Fruit fly (Drosophila melanogaster): ENCODE results near the gene CG9133.

DNA sequence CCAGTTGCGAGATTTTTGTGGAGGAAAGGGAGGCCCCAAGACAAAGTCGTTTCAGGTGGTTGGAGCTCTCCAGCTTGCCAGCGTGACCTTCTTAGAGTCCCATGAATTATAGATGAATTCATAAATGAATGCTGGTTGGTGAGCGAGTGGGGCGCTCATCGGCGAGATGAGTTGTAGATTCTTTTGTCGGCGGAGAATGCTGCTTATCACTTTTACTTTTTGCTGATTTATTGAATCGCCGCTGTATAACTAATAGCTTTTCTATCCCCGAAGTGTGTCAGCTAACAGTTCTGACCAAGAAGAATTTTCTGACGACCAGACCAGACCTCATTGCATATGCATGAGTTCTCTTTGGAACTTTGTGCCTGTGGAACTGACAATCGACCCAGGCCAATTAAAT, 39.7 kb upstream of the CG9133 start:
- no peak for TF ChIP-seq Dfd (GFP tag; optimal IDR thresholded peaks at IDR 0.05)
- no peak for TF ChIP-seq Abd-B (GFP tag; optimal IDR thresholded peaks at IDR 0.05)
